Fruit fly (Drosophila melanogaster) whole organism, prepupa: ENCODE data around the gene SP1029.
A peak's percentile ranks its signal among the peaks of the same experiment; 100 is the strongest.

ENCODE experiments used
- Blimp-1 ChIP-seq: fragments of 200-800 bp; sonication (Bioruptor generic); optimal IDR thresholded peaks from 3 replicates; lab custom pipeline; 2017; ENCODE audit warnings: missing biosample characterization, missing genetic modification characterization, mild to moderate bottlenecking, moderate library complexity, missing genetic modification reagents
- CG10669 ChIP-seq: fragments of 200-800 bp; sonication (Bioruptor generic); optimal IDR thresholded peaks from 3 replicates; lab custom pipeline; 2018; ENCODE audit warnings: missing biosample characterization, mild to moderate bottlenecking, missing genetic modification characterization, moderate library complexity
- CG11294 ChIP-seq: fragments of 200-800 bp; sonication (Bioruptor generic); IDR thresholded peaks from 2 replicates; pipeline ENCODE4 v1.3.6; 2022; ENCODE audit warnings: missing biosample characterization, missing genetic modification characterization
- CG11762 ChIP-seq: fragments of 200-800 bp; sonication (Bioruptor generic); optimal IDR thresholded peaks from 3 replicates; lab custom pipeline; 2016; ENCODE audit warnings: missing biosample characterization, missing genetic modification characterization; ENCODE audit not compliant: insufficient read depth
- CG15336 ChIP-seq: fragments of 200-800 bp; sonication (Bioruptor generic); IDR thresholded peaks from 2 replicates; pipeline ENCODE4 v1.3.6; 2022; ENCODE audit warnings: missing biosample characterization, missing genetic modification characterization
- CG1621 ChIP-seq: fragments of 200-800 bp; sonication (Bioruptor generic); optimal IDR thresholded peaks from 3 replicates; lab custom pipeline; 2018; ENCODE audit warnings: missing biosample characterization, mild to moderate bottlenecking, missing genetic modification characterization
- CG31627 ChIP-seq: fragments of 200-800 bp; sonication (Bioruptor generic); optimal IDR thresholded peaks from 3 replicates; lab custom pipeline; 2016; ENCODE audit warnings: missing biosample characterization, missing genetic modification characterization
- CG32006 ChIP-seq: fragments of 200-800 bp; sonication (Bioruptor generic); optimal IDR thresholded peaks from 3 replicates; lab custom pipeline; 2017; ENCODE audit warnings: missing biosample characterization, mild to moderate bottlenecking, missing genetic modification characterization
- CG3919 ChIP-seq: fragments of 200-800 bp; sonication (Bioruptor generic); optimal IDR thresholded peaks from 3 replicates; lab custom pipeline; 2016; ENCODE audit warnings: missing biosample characterization, missing genetic modification characterization
- CG6808 ChIP-seq: fragments of 200-800 bp; sonication (Bioruptor generic); optimal IDR thresholded peaks from 3 replicates; lab custom pipeline; 2017; ENCODE audit warnings: missing biosample characterization, missing genetic modification characterization, mild to moderate bottlenecking, moderate library complexity, missing genetic modification reagents
- CG6854 ChIP-seq: fragments of 200-800 bp; sonication (Bioruptor generic); optimal IDR thresholded peaks from 2 replicates; lab custom pipeline; 2017; ENCODE audit warnings: missing biosample characterization, mild to moderate bottlenecking, missing genetic modification characterization
- CG8119 ChIP-seq: fragments of 200-800 bp; sonication (Bioruptor generic); IDR thresholded peaks from 3 replicates; pipeline ENCODE4 v1.3.6; 2022; ENCODE audit warnings: missing biosample characterization, missing genetic modification characterization
- CG8319 ChIP-seq: fragments of 200-800 bp; sonication (Bioruptor generic); optimal IDR thresholded peaks from 3 replicates; lab custom pipeline; 2016; ENCODE audit warnings: missing biosample characterization, missing genetic modification characterization
- CG9139 ChIP-seq: fragments of 200-800 bp; sonication (Bioruptor generic); optimal IDR thresholded peaks from 3 replicates; lab custom pipeline; 2017; ENCODE audit warnings: missing biosample characterization, mild to moderate bottlenecking, missing genetic modification characterization
- Eip75B ChIP-seq: fragments of 200-800 bp; sonication (Bioruptor generic); optimal IDR thresholded peaks from 3 replicates; lab custom pipeline; 2016; ENCODE audit warnings: missing biosample characterization, missing genetic modification characterization
- Eip78C ChIP-seq: fragments of 200-800 bp; sonication (Bioruptor generic); peaks from one replicate; lab custom pipeline; 2016; ENCODE audit warnings: missing biosample characterization, missing genetic modification characterization
- Ets96B ChIP-seq: fragments of 200-800 bp; optimal IDR thresholded peaks from 2 replicates; lab custom pipeline; 2019; ENCODE audit warnings: missing biosample characterization, mild to moderate bottlenecking, missing genetic modification characterization, moderate library complexity
- Gug ChIP-seq: fragments of 200-800 bp; sonication (Bioruptor generic); IDR thresholded peaks from 2 replicates; pipeline ENCODE4 v1.3.6; 2022; ENCODE audit warnings: missing biosample characterization, missing genetic modification characterization
- Hr38 ChIP-seq: sonication (Bioruptor generic); optimal IDR thresholded peaks from 2 replicates; lab custom pipeline; 2016; ENCODE audit warnings: missing biosample characterization, missing genetic modification characterization
- Hr39 ChIP-seq: fragments of 200-800 bp; sonication (Bioruptor generic); optimal IDR thresholded peaks from 2 replicates; lab custom pipeline; 2016; ENCODE audit warnings: missing biosample characterization, missing genetic modification characterization
- Hr4 ChIP-seq: fragments of 200-800 bp; sonication (Bioruptor generic); optimal IDR thresholded peaks from 3 replicates; lab custom pipeline; 2016; ENCODE audit warnings: missing biosample characterization, missing genetic modification characterization
- Lpt ChIP-seq: fragments of 200-800 bp; sonication (Bioruptor generic); optimal IDR thresholded peaks from 3 replicates; lab custom pipeline; 2016; ENCODE audit warnings: missing biosample characterization, missing genetic modification characterization
- Met ChIP-seq: fragments of 200-800 bp; sonication (Bioruptor generic); optimal IDR thresholded peaks from 3 replicates; lab custom pipeline; 2016; ENCODE audit warnings: missing biosample characterization, missing genetic modification characterization
- OdsH ChIP-seq: fragments of 200-800 bp; sonication (Bioruptor generic); optimal IDR thresholded peaks from 3 replicates; lab custom pipeline; 2016; ENCODE audit warnings: missing biosample characterization, missing genetic modification characterization
- Smox ChIP-seq: fragments of 200-800 bp; sonication (Bioruptor generic); optimal IDR thresholded peaks from 3 replicates; lab custom pipeline; 2016; ENCODE audit warnings: missing biosample characterization, missing genetic modification characterization
- Sox102F ChIP-seq: fragments of 200-800 bp; sonication (Bioruptor generic); optimal IDR thresholded peaks from 2 replicates; lab custom pipeline; 2016; ENCODE audit warnings: missing biosample characterization, mild to moderate bottlenecking, missing genetic modification characterization
- Sox14 ChIP-seq: fragments of 200-800 bp; sonication (Bioruptor generic); optimal IDR thresholded peaks from 3 replicates; lab custom pipeline; 2016; ENCODE audit warnings: missing biosample characterization, missing genetic modification characterization
- acj6 ChIP-seq: fragments of 200-800 bp; sonication (Bioruptor generic); optimal IDR thresholded peaks from 3 replicates; lab custom pipeline; 2016; ENCODE audit warnings: missing biosample characterization, missing genetic modification characterization
- cyc ChIP-seq: fragments of 200-800 bp; sonication (Bioruptor generic); optimal IDR thresholded peaks from 3 replicates; lab custom pipeline; 2016; ENCODE audit warnings: missing biosample characterization, missing genetic modification characterization
- dsx ChIP-seq: fragments of 200-800 bp; optimal IDR thresholded peaks from 3 replicates; lab custom pipeline; 2019; ENCODE audit warnings: missing biosample characterization, mild to moderate bottlenecking, missing genetic modification characterization, moderate library complexity; ENCODE audit not compliant: poor library complexity, severe bottlenecking
- eg ChIP-seq: fragments of 200-800 bp; sonication (Bioruptor generic); IDR thresholded peaks from 3 replicates; pipeline ENCODE4 v1.3.6; 2022; ENCODE audit warnings: missing biosample characterization, missing genetic modification characterization
- esn ChIP-seq: fragments of 200-800 bp; sonication (Bioruptor generic); optimal IDR thresholded peaks from 2 replicates; lab custom pipeline; 2016; ENCODE audit warnings: missing biosample characterization, mild to moderate bottlenecking, missing genetic modification characterization, moderate library complexity
- fd59A ChIP-seq: fragments of 200-800 bp; sonication (Bioruptor generic); optimal IDR thresholded peaks from 2 replicates; lab custom pipeline; 2017; ENCODE audit warnings: missing biosample characterization, mild to moderate bottlenecking, missing genetic modification characterization, missing genetic modification reagents
- fkh ChIP-seq: fragments of 200-800 bp; sonication (Bioruptor generic); optimal IDR thresholded peaks from 3 replicates; lab custom pipeline; 2017; ENCODE audit warnings: missing biosample characterization, mild to moderate bottlenecking, missing genetic modification characterization, moderate library complexity
- net ChIP-seq: fragments of 200-800 bp; sonication (Bioruptor generic); optimal IDR thresholded peaks from 3 replicates; lab custom pipeline; 2016; ENCODE audit warnings: missing biosample characterization, missing genetic modification characterization
- ss ChIP-seq, 2 experiments: fragments of 200-800 bp; sonication (Bioruptor generic); optimal IDR thresholded peaks; 2 replicates in 1 of 2; 3 replicates in 1 of 2; lab custom pipeline; 2017 to 2018; ENCODE audit warnings: mild to moderate bottlenecking in 2 of 2, missing biosample characterization in 2 of 2, missing genetic modification characterization in 2 of 2, moderate library complexity in 1 of 2
- svp ChIP-seq: fragments of 200-800 bp; sonication (Bioruptor generic); peaks from one replicate; lab custom pipeline; 2016; ENCODE audit warnings: missing biosample characterization, missing genetic modification characterization

SP1029 gene

dm6 chr3R:29290588-29291530 lies 40.6 kb upstream of the SP1029 start (continued):
- peak; percentile 50 for TF ChIP-seq cyc (GFP tag; lab: Kevin White, UChicago)
- TF ChIP-seq OdsH (GFP tag; lab: Kevin White, UChicago): peak; percentile 16
- no peak for TF ChIP-seq Smox (GFP tag; lab: Kevin White, UChicago)
- TF ChIP-seq eg (GFP tag; lab: Robert Waterston, UW): peak; percentile 86
- no peak for TF ChIP-seq Blimp-1
- TF ChIP-seq Hr38: no peak
- TF ChIP-seq CG11294 (GFP tag; lab: Robert Waterston, UW): peak; percentile 26; the same call in 1 of the 2 replicates
- TF ChIP-seq CG9139 (GFP tag; lab: Kevin White, UChicago): no peak
- TF ChIP-seq CG6854 (GFP tag; lab: Kevin White, UChicago): no peak
- TF ChIP-seq CG10669 (GFP tag; lab: Kevin White, UChicago): peak; percentile 66
- no peak for TF ChIP-seq fd59A (GFP tag; lab: Kevin White, UChicago)
- peak; percentile 74 for TF ChIP-seq Ets96B (tag; lab: Kevin White, UChicago)
- peak; percentile 27 for TF ChIP-seq CG8319 (GFP tag; lab: Kevin White, UChicago)
- 0 out of 3 replicates have a peak, but pooled peaks have one; percentile 28 for TF ChIP-seq CG8119 (GFP tag; lab: Robert Waterston, UW)

dm6 chr3R:29287320-29287957 lies 37.2 kb upstream of the SP1029 start:
- TF ChIP-seq Met (GFP tag; lab: Kevin White, UChicago): no peak
- no peak for TF ChIP-seq Hr39 (GFP tag; lab: Kevin White, UChicago)
- peak; percentile 17 for TF ChIP-seq fkh (GFP tag; lab: Kevin White, UChicago)
- peak; percentile 31 for TF ChIP-seq CG32006
- TF ChIP-seq Hr4 (GFP tag; lab: Kevin White, UChicago): no peak
- no peak for TF ChIP-seq CG15336 (GFP tag; lab: Robert Waterston, UW)
- TF ChIP-seq ss (GFP tag; optimal IDR thresholded peaks at IDR 0.05; lab: Kevin White, UChicago): peak; percentile 7 to 25
- TF ChIP-seq svp (GFP tag; lab: Kevin White, UChicago): peak; percentile 7
- no peak for TF ChIP-seq Gug (GFP tag; lab: Robert Waterston, UW)
- TF ChIP-seq Eip78C (GFP tag; lab: Kevin White, UChicago): peak; percentile 7
- no peak for TF ChIP-seq CG8119 (GFP tag; lab: Robert Waterston, UW)
- TF ChIP-seq Blimp-1: no peak
- TF ChIP-seq Sox14 (GFP tag; lab: Kevin White, UChicago): no peak
- TF ChIP-seq dsx (GFP tag; lab: Kevin White, UChicago): peak; percentile 16
- peak; percentile 8 for TF ChIP-seq Lpt (GFP tag; lab: Kevin White, UChicago)
- no peak for TF ChIP-seq CG3919 (GFP tag; lab: Kevin White, UChicago)
- no peak for TF ChIP-seq CG1621 (tag; lab: Kevin White, UChicago)
- TF ChIP-seq CG6808 (GFP tag; lab: Kevin White, UChicago): no peak

dm6 chr3R:29284315-29284714 lies 34.1 kb upstream of the SP1029 start:
- TF ChIP-seq Eip75B (GFP tag; lab: Kevin White, UChicago) (no peak), CG11762 (GFP tag; lab: Kevin White, UChicago) (no peak), CG32006 (no peak), acj6 (GFP tag; lab: Kevin White, UChicago) (no peak), CG31627 (no peak), net (GFP tag; lab: Kevin White, UChicago) (no peak), CG3919 (GFP tag; lab: Kevin White, UChicago) (no peak), fd59A (GFP tag; lab: Kevin White, UChicago) (no peak), esn (GFP tag; lab: Kevin White, UChicago) (peak; percentile 34), Sox102F (GFP tag; lab: Kevin White, UChicago) (no peak), Met (GFP tag; lab: Kevin White, UChicago) (peak; percentile 7), svp (GFP tag; lab: Kevin White, UChicago) (peak; percentile 76)
- TF ChIP-seq, all 60 proteins: peak for 3
